Fruit fly (Drosophila melanogaster): ENCODE measurements around the gene PolrMT.

The PolrMT gene

DNA sequence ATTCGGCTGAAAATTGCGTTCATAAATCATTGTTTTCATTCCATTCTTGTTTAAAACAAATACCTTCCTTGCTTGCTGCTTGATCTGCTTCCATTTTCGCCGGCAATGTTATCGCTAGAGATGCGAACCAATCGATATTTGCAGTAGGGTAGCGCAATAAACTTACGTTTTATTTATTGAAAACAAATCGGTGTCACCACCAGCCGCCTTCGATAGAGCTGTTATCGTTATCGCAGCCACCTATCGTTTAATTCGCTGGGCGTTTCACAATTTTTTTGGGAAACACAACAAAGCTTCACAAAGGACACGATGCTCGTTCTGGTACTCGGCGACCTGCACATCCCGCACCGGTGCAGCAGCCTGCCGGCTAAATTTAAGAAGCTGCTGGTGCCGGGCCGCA, 42.4 kb upstream of the PolrMT start, which contains the start of the genes Tfb4 and Vps29 (continued):
- TF ChIP-seq CG2678 (tag; optimal IDR thresholded peaks at IDR 0.05) (no peak), NC2β (GFP tag; optimal IDR thresholded peaks at IDR 0.05) (peak; percentile 12), sens (GFP tag) (peak; percentile 35), CG10274 (GFP tag; optimal IDR thresholded peaks at IDR 0.05) (no peak), nmo (GFP tag; optimal IDR thresholded peaks at IDR 0.05) (peak; percentile 3), CG10462 (GFP tag; optimal IDR thresholded peaks at IDR 0.05) (no peak), mld (GFP tag; IDR thresholded peaks at IDR 0.05; ENCODE audit: partially characterized antibody) (peak; percentile 96), CG18011 (GFP tag; optimal IDR thresholded peaks at IDR 0.05) (peak; percentile 37), vfl (GFP tag; optimal IDR thresholded peaks at IDR 0.05) (peak; percentile 52), PHDP (tag; optimal IDR thresholded peaks at IDR 0.05) (no peak), CG9797 (GFP tag; optimal IDR thresholded peaks at IDR 0.05) (peak; percentile 7), Ada2b (GFP tag; IDR thresholded peaks at IDR 0.05) (peak; percentile 47; the same call in 1 of the 2 replicates), CTCF (GFP tag; optimal IDR thresholded peaks at IDR 0.05) (no peak), gro (GFP tag; optimal IDR thresholded peaks at IDR 0.05) (peak; percentile 18), CG12236 (GFP tag; optimal IDR thresholded peaks at IDR 0.05) (no peak), CG7839 (tag; optimal IDR thresholded peaks at IDR 0.05) (no peak), CG4854 (GFP tag; optimal IDR thresholded peaks at IDR 0.05) (peak; percentile 21), fu2 (GFP tag; optimal IDR thresholded peaks at IDR 0.05) (peak; percentile 49), CG12299 (tag; optimal IDR thresholded peaks at IDR 0.05) (no peak), unc-4 (GFP tag; IDR thresholded peaks at IDR 0.05; ENCODE audit: partially characterized antibody) (peak; percentile 86), CG32772 (GFP tag; IDR thresholded peaks at IDR 0.05) (peak; percentile 12; the same call in 1 of the 2 replicates), CG15601 (tag; optimal IDR thresholded peaks at IDR 0.05) (peak; percentile 11), HmgZ (tag; optimal IDR thresholded peaks at IDR 0.05) (peak; percentile 56), Nf-YC (tag; optimal IDR thresholded peaks at IDR 0.05) (no peak), CG12659 (GFP tag; optimal IDR thresholded peaks at IDR 0.05) (peak; percentile 44), p53 (GFP tag; optimal IDR thresholded peaks at IDR 0.05) (peak; percentile 7), CG3281 (GFP tag; optimal IDR thresholded peaks at IDR 0.05) (no peak), trem (tag; optimal IDR thresholded peaks at IDR 0.05) (peak; percentile 61), Atf6 (GFP tag; IDR thresholded peaks at IDR 0.05) (peak; percentile 54; the same call in 1 of the 2 replicates), chif (GFP tag; optimal IDR thresholded peaks at IDR 0.05) (peak in 1 of 2 experiments; percentile 17), tna (GFP tag; IDR thresholded peaks at IDR 0.05; ENCODE audit: partially characterized antibody) (peak; percentile 96), CG18599 (GFP tag; optimal IDR thresholded peaks at IDR 0.05) (peak; percentile 32), Dp (GFP tag; optimal IDR thresholded peaks at IDR 0.05) (peak; percentile 65), zfh1 (GFP tag; IDR thresholded peaks at IDR 0.05) (peak; percentile 65; the same call in 2 of the 3 replicates), CG14667 (GFP tag; IDR thresholded peaks at IDR 0.05) (no peak), CG13624 (GFP tag; optimal IDR thresholded peaks at IDR 0.05) (peak; percentile 63), Dll (GFP tag; IDR thresholded peaks at IDR 0.05; ENCODE audit: partially characterized antibody) (peak; percentile 84), mam (GFP tag; optimal IDR thresholded peaks at IDR 0.05) (peak; percentile 73), CG8924 (tag; optimal IDR thresholded peaks at IDR 0.05) (peak; percentile 39), CG7987 (GFP tag; optimal IDR thresholded peaks at IDR 0.05) (peak; percentile 44), CG10959 (GFP tag; IDR thresholded peaks at IDR 0.05) (no peak), wek (GFP tag; optimal IDR thresholded peaks at IDR 0.05) (peak; percentile 85), hb (GFP tag; IDR thresholded peaks at IDR 0.05; ENCODE audit: partially characterized antibody) (peak; percentile 94), Deaf1 (tag; optimal IDR thresholded peaks at IDR 0.05) (no peak), Hsf (GFP tag; optimal IDR thresholded peaks at IDR 0.05) (peak; percentile 54), ERR (GFP tag; optimal IDR thresholded peaks at IDR 0.05) (peak; percentile 9), CG8281 (tag; optimal IDR thresholded peaks at IDR 0.05) (no peak), CG15514 (GFP tag; optimal IDR thresholded peaks at IDR 0.05) (peak; percentile 58), TFAM (GFP tag; optimal IDR thresholded peaks at IDR 0.05) (no peak), Abd-B (GFP tag; optimal IDR thresholded peaks at IDR 0.05) (no peak), CG17829 (tag; optimal IDR thresholded peaks at IDR 0.05) (peak; percentile 60)
